Worm (Caenorhabditis elegans) whole organism, young adult: ENCODE data around the gene exc-14.

Source experiments
- T26A5.8 ChIP-seq: sonication (generic microtip); optimal IDR thresholded peaks from 2 replicates; lab custom pipeline; 2016; ENCODE audit warnings: missing genetic modification characterization, missing compliant biosample characterization
- ama-1 ChIP-seq, 3 experiments: fragments of 150-350 bp in 1 of 3; sonication (generic microtip) in 2 of 3; optimal IDR thresholded peaks; 2 replicates each; lab custom pipeline; 2014 to 2018; ENCODE audit warnings: missing biosample characterization in 2 of 3, missing genetic modification characterization in 2 of 3, missing genetic modification reagents in 2 of 3
- attf-3 ChIP-seq: fragments of 200-800 bp; sonication (Bioruptor generic); conservative IDR thresholded peaks from 2 replicates; pipeline ENCODE4 v1.3.6; 2022; ENCODE audit warnings: missing genetic modification reagents, missing genetic modification characterization, missing compliant biosample characterization
- chd-7 ChIP-seq: sonication (generic microtip); optimal IDR thresholded peaks from 2 replicates; lab custom pipeline; 2016; ENCODE audit warnings: mild to moderate bottlenecking, missing genetic modification characterization, moderate library complexity, missing compliant biosample characterization
- dpff-1 ChIP-seq: sonication (generic microtip); optimal IDR thresholded peaks from 2 replicates; lab custom pipeline; 2017; ENCODE audit warnings: mild to moderate bottlenecking, missing genetic modification characterization, missing compliant biosample characterization
- dpl-1 ChIP-seq: fragments of 150-350 bp; optimal IDR thresholded peaks from 2 replicates; lab custom pipeline; 2014; ENCODE audit warnings: missing biosample characterization, missing genetic modification reagents, missing genetic modification characterization
- gei-17 ChIP-seq: fragments of 200-800 bp; sonication (Bioruptor generic); optimal IDR thresholded peaks from 2 replicates; lab custom pipeline; 2018; ENCODE audit warnings: mild to moderate bottlenecking, missing genetic modification characterization, missing compliant biosample characterization
- hmg-20 ChIP-seq: fragments of 200-800 bp; sonication (Bioruptor generic); IDR thresholded peaks from 2 replicates; pipeline ENCODE4 v1.3.6; 2022; ENCODE audit warnings: missing genetic modification reagents, missing genetic modification characterization, missing compliant biosample characterization
- pbrm-1 ChIP-seq: fragments of 200-800 bp; sonication (Bioruptor generic); IDR thresholded peaks from 2 replicates; pipeline ENCODE4 v1.3.6; 2022; ENCODE audit warnings: missing genetic modification reagents, missing genetic modification characterization, missing compliant biosample characterization
- rcor-1 ChIP-seq: fragments of 200-800 bp; sonication (Bioruptor generic); IDR thresholded peaks from 2 replicates; pipeline ENCODE4 v1.3.6; 2022; ENCODE audit warnings: missing genetic modification reagents, missing genetic modification characterization, missing compliant biosample characterization
- snpc-4 ChIP-seq, 5 experiments: fragments of 150-350 bp in 1 of 5; sonication (generic microtip) in 4 of 5; optimal IDR thresholded peaks; 2 replicates each; lab custom pipeline; 2014 to 2018; ENCODE audit warnings: missing genetic modification characterization in 5 of 5, missing biosample characterization in 3 of 5, antibody characterized with exemption in 2 of 5, mild to moderate bottlenecking in 2 of 5, missing compliant biosample characterization in 2 of 5, missing genotype in 2 of 5, moderate library complexity in 2 of 5, missing genetic modification reagents in 1 of 5
- somi-1 ChIP-seq: fragments of 200-800 bp; sonication (Bioruptor generic); optimal IDR thresholded peaks from 2 replicates; lab custom pipeline; 2018; ENCODE audit warnings: mild to moderate bottlenecking, missing genetic modification characterization, missing compliant biosample characterization
- zfh-2 ChIP-seq: fragments of 200-800 bp; sonication (Bioruptor generic); conservative IDR thresholded peaks from 2 replicates; pipeline ENCODE4 v1.3.6; 2022; ENCODE audit warnings: missing genetic modification reagents, missing genetic modification characterization, missing compliant biosample characterization
- ztf-28 ChIP-seq: fragments of 200-800 bp; sonication (Bioruptor generic); IDR thresholded peaks from 2 replicates; pipeline ENCODE4 v1.3.6; 2022; ENCODE audit warnings: missing genetic modification reagents, missing genetic modification characterization, missing compliant biosample characterization

DNA sequence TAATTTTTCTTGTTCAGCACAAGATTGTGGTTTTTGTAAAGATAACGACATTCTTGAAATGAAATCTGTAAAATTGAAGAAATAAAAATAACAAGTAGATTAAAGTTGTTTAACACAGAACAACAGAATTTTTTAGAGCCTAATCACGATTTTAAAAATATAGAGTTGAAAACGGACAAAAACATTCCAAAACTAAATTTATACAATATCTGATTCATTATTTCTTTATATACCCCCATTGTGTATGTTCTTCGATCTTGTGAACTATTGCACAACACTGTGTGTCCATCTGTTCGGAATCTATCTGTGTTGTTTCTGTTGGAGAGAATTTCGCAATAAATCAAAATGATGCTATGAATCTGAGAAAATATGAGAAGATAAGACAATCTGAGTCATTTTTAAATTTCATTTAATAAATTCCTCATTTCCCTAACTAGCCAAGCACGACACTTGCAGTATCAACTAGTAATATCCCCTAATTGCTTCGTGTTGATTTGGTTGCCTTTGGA, 39.0 kb upstream of the exc-14 start, which contains the start of gene Y58A7A.4:
- TF ChIP-seq chd-7 (tag; lab: Kevin White, UChicago) (no peak), zfh-2 (no peak), rcor-1 (no peak), pbrm-1 (GFP tag; lab: Robert Waterston, UW) (no peak), dpl-1 (GFP tag; lab: Kevin White, UChicago) (no peak), somi-1 (GFP tag; lab: Kevin White, UChicago) (no peak), snpc-4 (GFP tag; optimal IDR thresholded peaks at IDR 0.05; lab: Kevin White, UChicago) (no peak), snpc-4 (tag; optimal IDR thresholded peaks at IDR 0.05; lab: Kevin White, UChicago) (no peak), gei-17 (GFP tag; lab: Kevin White, UChicago) (no peak), dpff-1 (no peak), T26A5.8 (tag; lab: Kevin White, UChicago) (no peak), hmg-20 (GFP tag; lab: Robert Waterston, UW) (no peak), ama-1 (optimal IDR thresholded peaks at IDR 0.05; lab: Kevin White, UChicago) (no peak), ama-1 (GFP tag; optimal IDR thresholded peaks at IDR 0.05; lab: Kevin White, UChicago) (no peak), ztf-28 (GFP tag; lab: Robert Waterston, UW) (no peak), attf-3 (no peak)
